Fruit fly (Drosophila melanogaster) whole organism, pupa: ENCODE data around the gene Nab2.

Experiments used
- CG10348 ChIP-seq: fragments of 200-800 bp; sonication (Bioruptor generic); IDR thresholded peaks from 2 replicates; pipeline ENCODE4 v1.3.6; 2022; ENCODE audit warnings: missing biosample characterization, missing genetic modification characterization
- CG12605 ChIP-seq: fragments of 200-800 bp; sonication (Bioruptor generic); IDR thresholded peaks from 2 replicates; pipeline ENCODE4 v1.3.6; 2022; ENCODE audit warnings: missing biosample characterization, missing genetic modification characterization
- CG13204 ChIP-seq: fragments of 200-800 bp; sonication (Bioruptor generic); optimal IDR thresholded peaks from 2 replicates; lab custom pipeline; 2018; ENCODE audit warnings: missing biosample characterization, mild to moderate bottlenecking, missing genetic modification characterization, moderate library complexity
- CG14655 ChIP-seq: fragments of 200-800 bp; sonication (Bioruptor generic); optimal IDR thresholded peaks from 3 replicates; lab custom pipeline; 2017; ENCODE audit warnings: mild to moderate bottlenecking, missing biosample characterization, missing genetic modification reagents, missing genetic modification characterization
- CG15710 ChIP-seq: fragments of 200-800 bp; sonication (Bioruptor generic); optimal IDR thresholded peaks from 2 replicates; lab custom pipeline; 2018; ENCODE audit warnings: missing biosample characterization, mild to moderate bottlenecking, missing genetic modification characterization, moderate library complexity
- CG17806 ChIP-seq: fragments of 200-800 bp; sonication (Bioruptor generic); optimal IDR thresholded peaks from 2 replicates; lab custom pipeline; 2018; ENCODE audit warnings: missing biosample characterization, mild to moderate bottlenecking, missing genetic modification characterization, moderate library complexity
- CG32121 ChIP-seq: fragments of 200-800 bp; sonication (Bioruptor generic); IDR thresholded peaks from 2 replicates; pipeline ENCODE4 v1.3.6; 2022; ENCODE audit warnings: missing biosample characterization, missing genetic modification characterization
- CG34367 ChIP-seq: fragments of 200-800 bp; sonication (Bioruptor generic); optimal IDR thresholded peaks from 2 replicates; lab custom pipeline; 2018; ENCODE audit warnings: missing biosample characterization, mild to moderate bottlenecking, missing genetic modification characterization
- CG4496 ChIP-seq: fragments of 200-800 bp; sonication (Bioruptor generic); IDR thresholded peaks from 3 replicates; pipeline ENCODE4 v1.3.6; 2022; ENCODE audit warnings: missing biosample characterization, missing genetic modification characterization
- CG8159 ChIP-seq: fragments of 200-800 bp; sonication (Bioruptor generic); optimal IDR thresholded peaks from 3 replicates; lab custom pipeline; 2018; ENCODE audit warnings: missing biosample characterization, mild to moderate bottlenecking, missing genetic modification characterization, moderate library complexity
- CG8301 ChIP-seq: fragments of 200-800 bp; sonication (Bioruptor generic); optimal IDR thresholded peaks from 2 replicates; lab custom pipeline; 2018; ENCODE audit warnings: missing biosample characterization, mild to moderate bottlenecking, missing genetic modification characterization
- CG9948 ChIP-seq: fragments of 200-800 bp; sonication (Bioruptor generic); optimal IDR thresholded peaks from 2 replicates; lab custom pipeline; 2018; ENCODE audit warnings: missing biosample characterization, mild to moderate bottlenecking, missing genetic modification characterization, moderate library complexity
- D1 ChIP-seq: fragments of 200-800 bp; sonication (Bioruptor generic); optimal IDR thresholded peaks from 2 replicates; lab custom pipeline; 2018; ENCODE audit warnings: missing biosample characterization, mild to moderate bottlenecking, missing genetic modification characterization, moderate library complexity
- EcR ChIP-seq: fragments of 200-800 bp; sonication (Bioruptor generic); optimal IDR thresholded peaks from 3 replicates; lab custom pipeline; 2019; ENCODE audit warnings: missing biosample characterization, missing genetic modification characterization, mild to moderate bottlenecking, moderate library complexity, missing genetic modification reagents
- Ets98B ChIP-seq: fragments of 200-800 bp; sonication (Bioruptor generic); IDR thresholded peaks from 2 replicates; pipeline ENCODE4 v1.3.6; 2022; ENCODE audit warnings: missing biosample characterization, missing genetic modification characterization
- Pif1A ChIP-seq: fragments of 200-800 bp; sonication (Bioruptor generic); optimal IDR thresholded peaks from 3 replicates; lab custom pipeline; 2016; ENCODE audit warnings: missing biosample characterization, missing genetic modification characterization
- Pif1B ChIP-seq: fragments of 200-800 bp; sonication (Bioruptor generic); optimal IDR thresholded peaks from 3 replicates; lab custom pipeline; 2016; ENCODE audit warnings: missing biosample characterization, missing genetic modification characterization
- Snoo ChIP-seq: fragments of 200-800 bp; sonication (Bioruptor generic); optimal IDR thresholded peaks from 3 replicates; lab custom pipeline; 2017; ENCODE audit warnings: missing biosample characterization, mild to moderate bottlenecking, missing genetic modification characterization, inconsistent platforms
- fd96Ca ChIP-seq: fragments of 200-800 bp; sonication (Bioruptor generic); IDR thresholded peaks from 3 replicates; pipeline ENCODE4 v1.3.6; 2022; ENCODE audit warnings: missing biosample characterization, missing genetic modification characterization
- gl ChIP-seq: fragments of 200-800 bp; sonication (Bioruptor generic); optimal IDR thresholded peaks from 2 replicates; lab custom pipeline; 2018; ENCODE audit warnings: missing biosample characterization, mild to moderate bottlenecking, missing genetic modification characterization
- rn ChIP-seq: fragments of 200-800 bp; sonication (Bioruptor generic); IDR thresholded peaks from 2 replicates; pipeline ENCODE4 v1.3.6; 2022; ENCODE audit warnings: missing biosample characterization, missing genetic modification characterization

Gene Nab2

DNA sequence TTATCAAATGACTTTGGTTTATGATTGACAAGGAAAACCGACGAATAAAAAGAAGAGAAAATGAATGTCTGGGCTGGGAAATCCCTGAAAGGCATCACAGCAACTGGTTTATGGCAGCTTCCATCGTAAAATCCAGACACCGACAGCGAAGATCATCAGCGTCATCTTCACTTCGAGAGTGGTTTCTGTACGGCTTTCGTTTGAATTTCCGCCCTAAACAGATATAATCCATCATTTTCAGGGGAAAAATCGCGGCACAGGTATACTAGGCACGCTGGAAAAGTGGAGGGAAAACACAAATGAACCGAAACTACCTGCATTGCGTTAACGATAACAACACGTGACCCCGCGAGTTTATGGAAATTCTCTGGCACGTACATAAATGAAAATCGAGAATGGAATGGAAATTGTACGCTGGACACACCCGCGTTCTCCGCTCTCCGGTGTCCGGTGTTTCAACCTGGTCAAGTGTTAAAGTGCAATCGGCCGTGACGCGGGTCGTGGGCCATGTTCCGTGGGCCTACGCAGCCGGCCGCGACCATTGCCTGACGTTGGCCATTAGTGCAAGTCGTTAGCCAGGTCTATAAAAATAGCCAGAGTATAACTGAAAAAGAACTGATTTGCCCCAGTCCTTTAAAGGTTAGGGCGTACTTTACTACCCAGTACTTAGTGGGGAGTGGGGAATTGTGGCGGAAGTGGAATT lies 20.6 kb downstream of the Nab2 start:
- TF ChIP-seq CG15710 (tag; lab: Kevin White, UChicago) (no peak), CG10348 (no peak), Snoo (tag; lab: Kevin White, UChicago) (no peak), CG8159 (no peak), CG32121 (no peak), Ets98B (no peak), D1 (tag; lab: Kevin White, UChicago) (no peak), CG4496 (no peak), rn (no peak), Pif1A (no peak), CG17806 (tag; lab: Kevin White, UChicago) (no peak), CG9948 (no peak), CG34367 (tag; lab: Kevin White, UChicago) (no peak), gl (tag; lab: Kevin White, UChicago) (no peak), CG8301 (no peak), EcR (GFP tag; lab: Kevin White, UChicago) (no peak)
- TF ChIP-seq, all 21 proteins: peak for 0

DNA sequence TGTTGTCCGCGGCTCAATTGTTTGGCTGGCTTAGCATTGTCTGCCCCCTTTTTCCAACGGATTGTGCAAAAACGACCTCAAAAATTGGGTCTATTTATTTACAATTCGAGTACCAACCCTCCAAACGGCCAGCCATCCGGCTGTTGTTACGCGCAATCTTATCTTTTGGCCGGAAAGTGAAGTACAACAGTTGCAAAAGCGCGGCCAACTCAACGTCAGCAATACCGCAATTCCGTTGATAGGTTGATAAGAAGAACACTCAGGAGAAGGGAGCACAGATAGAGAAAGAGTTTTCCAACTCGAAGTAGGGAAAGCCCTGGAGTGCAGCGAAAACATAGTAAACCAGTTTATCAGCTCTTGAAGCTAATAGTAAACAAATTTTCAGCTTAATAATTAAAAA lies 21.3 kb downstream of the Nab2 start:
- TF ChIP-seq Ets98B = no peak
- no peak for TF ChIP-seq CG8301
- TF ChIP-seq CG14655 (GFP tag; lab: Kevin White, UChicago) = no peak
- TF ChIP-seq CG8159 = no peak
- no peak for TF ChIP-seq Pif1B (GFP tag; lab: Kevin White, UChicago)
- no peak for TF ChIP-seq CG12605 (GFP tag; lab: Robert Waterston, UW)
- no peak for TF ChIP-seq CG10348

dm6 chr3R:24295556-24296465 lies 22.4 kb downstream of the Nab2 start:
- peak; percentile 91 for TF ChIP-seq fd96Ca (GFP tag; lab: Robert Waterston, UW)
- peak; percentile 88 for TF ChIP-seq Ets98B
- peak; percentile 76 for TF ChIP-seq D1 (tag; lab: Kevin White, UChicago)
- TF ChIP-seq rn = peak; percentile 86
- peak; percentile 62 for TF ChIP-seq CG10348
- peak; percentile 93 for TF ChIP-seq CG8301
- peak; percentile 96 for TF ChIP-seq CG9948
- peak; percentile 75 for TF ChIP-seq gl (tag; lab: Kevin White, UChicago)
- peak; percentile 93 for TF ChIP-seq CG13204
- peak; percentile 97 for TF ChIP-seq CG4496
- peak; percentile 86 for TF ChIP-seq CG32121
- TF ChIP-seq CG17806 (tag; lab: Kevin White, UChicago) = peak; percentile 97
- peak; percentile 97 for TF ChIP-seq CG15710 (tag; lab: Kevin White, UChicago)
- peak; percentile 83 for TF ChIP-seq CG12605 (GFP tag; lab: Robert Waterston, UW)
- TF ChIP-seq CG14655 (GFP tag; lab: Kevin White, UChicago) = peak; percentile 86
- TF ChIP-seq Snoo (tag; lab: Kevin White, UChicago) = peak; percentile 98
- TF ChIP-seq Pif1B (GFP tag; lab: Kevin White, UChicago) = peak; percentile 98
- TF ChIP-seq CG34367 (tag; lab: Kevin White, UChicago) = peak; percentile 97
- TF ChIP-seq Pif1A = peak; percentile 97
- TF ChIP-seq EcR (GFP tag; lab: Kevin White, UChicago) = peak; percentile 52
- peak; percentile 95 for TF ChIP-seq CG8159

dm6 chr3R:24294784-24295555 lies 23.2 kb downstream of the Nab2 start, which contains the start of gene crb:
crb (plus strand) TSS chr3R:24295078.
- no peak for TF ChIP-seq CG14655 (GFP tag; lab: Kevin White, UChicago)
- no peak for TF ChIP-seq D1 (tag; lab: Kevin White, UChicago)
- TF ChIP-seq Pif1A = peak; percentile 8
- TF ChIP-seq CG10348 = no peak
- peak; percentile 46 for TF ChIP-seq CG32121
- peak; percentile 45 for TF ChIP-seq CG34367 (tag; lab: Kevin White, UChicago)
- TF ChIP-seq CG8159 = peak; percentile 22
- TF ChIP-seq Ets98B = peak; percentile 21; the same call in 1 of the 2 replicates
- TF ChIP-seq Snoo (tag; lab: Kevin White, UChicago) = peak; percentile 45
- peak; percentile 62; the same call in 2 of the 3 replicates for TF ChIP-seq CG4496
- TF ChIP-seq fd96Ca (GFP tag; lab: Robert Waterston, UW) = peak; percentile 46; the same call in 1 of the 3 replicates
- TF ChIP-seq CG9948 = no peak
- TF ChIP-seq CG12605 (GFP tag; lab: Robert Waterston, UW) = 0 out of 2 replicates have a peak, but pooled peaks have one; percentile 8
- peak; percentile 17 for TF ChIP-seq CG15710 (tag; lab: Kevin White, UChicago)
- TF ChIP-seq CG8301 = no peak
- peak; percentile 36 for TF ChIP-seq EcR (GFP tag; lab: Kevin White, UChicago)

DNA sequence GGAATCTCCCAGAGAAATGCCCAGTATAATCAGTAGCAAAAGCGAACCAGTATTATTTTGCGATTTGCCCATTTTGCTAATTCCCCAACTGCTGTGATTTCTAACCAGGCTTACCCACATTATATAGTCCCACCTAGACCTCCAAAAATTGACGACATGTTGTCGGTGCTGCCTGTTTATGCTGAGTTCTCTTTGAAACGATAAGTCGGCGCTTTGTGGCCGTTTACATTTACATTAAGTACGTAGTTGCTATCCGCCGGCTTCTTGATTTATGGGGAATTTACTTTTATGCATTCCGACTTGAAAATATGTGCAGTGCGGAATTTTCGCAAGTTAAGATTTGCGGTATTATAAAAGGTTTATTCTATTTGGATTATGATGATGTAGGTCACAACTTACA lies 23.9 kb downstream of the Nab2 start, which contains the start of gene CG5715:
TSS of gene CG5715 (minus strand) at position 101 of the 400 bp plus-strand sequence.
- TF ChIP-seq CG34367 (tag; lab: Kevin White, UChicago) = no peak
- no peak for TF ChIP-seq rn
- TF ChIP-seq gl (tag; lab: Kevin White, UChicago) = no peak
- TF ChIP-seq Pif1B (GFP tag; lab: Kevin White, UChicago) = no peak
- no peak for TF ChIP-seq CG9948
- no peak for TF ChIP-seq CG32121
- TF ChIP-seq, all 21 proteins: peak for 0
